Fruit fly (Drosophila melanogaster) whole organism, embryonic: Measurements from ENCODE around the gene kz.

ENCODE experiments used
- ATbp ChIP-seq: fragments of 200-800 bp; sonication (Bioruptor generic); optimal IDR thresholded peaks from 2 replicates; lab custom pipeline; 2017; ENCODE audit warnings: missing biosample characterization, mild to moderate bottlenecking, missing genetic modification characterization, missing genetic modification reagents
- CG11093 ChIP-seq: fragments of 200-800 bp; sonication (Bioruptor generic); IDR thresholded peaks from 3 replicates; pipeline ENCODE4 v1.3.6; 2022; ENCODE audit warnings: missing biosample characterization, missing genetic modification characterization
- CG11247 ChIP-seq: fragments of 200-800 bp; sonication (Bioruptor generic); IDR thresholded peaks from 2 replicates; pipeline ENCODE4 v1.3.6; 2022; ENCODE audit warnings: missing biosample characterization, missing genetic modification characterization
- CG12155 ChIP-seq: fragments of 200-800 bp; sonication (Bioruptor generic); optimal IDR thresholded peaks from 3 replicates; lab custom pipeline; 2016; ENCODE audit warnings: missing biosample characterization, missing genetic modification characterization
- CG12299 ChIP-seq: fragments of 200-800 bp; sonication (Bioruptor generic); optimal IDR thresholded peaks from 2 replicates; lab custom pipeline; 2018; ENCODE audit warnings: missing biosample characterization, mild to moderate bottlenecking, missing genetic modification characterization
- CG13624 ChIP-seq: fragments of 200-800 bp; sonication (Bioruptor generic); optimal IDR thresholded peaks from 2 replicates; lab custom pipeline; 2016; ENCODE audit warnings: missing biosample characterization, missing genetic modification characterization
- CG15073 ChIP-seq: fragments of 200-800 bp; sonication (Bioruptor generic); optimal IDR thresholded peaks from 2 replicates; lab custom pipeline; 2016; ENCODE audit warnings: missing biosample characterization, missing genetic modification characterization
- CG17328 ChIP-seq: fragments of 200-800 bp; sonication (Bioruptor generic); IDR thresholded peaks from 2 replicates; pipeline ENCODE4 v1.3.6; 2022; ENCODE audit warnings: missing biosample characterization, missing genetic modification characterization
- CG17359 ChIP-seq: fragments of 200-800 bp; sonication (Bioruptor generic); optimal IDR thresholded peaks from 3 replicates; lab custom pipeline; 2018; ENCODE audit warnings: missing biosample characterization, mild to moderate bottlenecking, missing genetic modification characterization, moderate library complexity
- CG17361 ChIP-seq: fragments of 200-800 bp; sonication (Bioruptor generic); IDR thresholded peaks from 3 replicates; pipeline ENCODE4 v1.3.6; 2022; ENCODE audit warnings: missing biosample characterization, missing genetic modification characterization
- CG32772 ChIP-seq: fragments of 200-800 bp; sonication (Bioruptor generic); IDR thresholded peaks from 2 replicates; pipeline ENCODE4 v1.3.6; 2022; ENCODE audit warnings: missing biosample characterization, missing genetic modification characterization
- CG3281 ChIP-seq: fragments of 200-800 bp; sonication (Bioruptor generic); optimal IDR thresholded peaks from 3 replicates; lab custom pipeline; 2017; ENCODE audit warnings: missing biosample characterization, mild to moderate bottlenecking, missing genetic modification characterization
- CG3838 ChIP-seq: fragments of 200-800 bp; sonication (Bioruptor generic); optimal IDR thresholded peaks from 3 replicates; lab custom pipeline; 2016; ENCODE audit warnings: missing biosample characterization, missing genetic modification characterization
- CG5245 ChIP-seq: fragments of 200-800 bp; sonication (Bioruptor generic); optimal IDR thresholded peaks from 3 replicates; lab custom pipeline; 2016; ENCODE audit warnings: missing biosample characterization, missing genetic modification characterization
- CG6765 ChIP-seq: fragments of 200-800 bp; sonication (Bioruptor generic); optimal IDR thresholded peaks from 3 replicates; lab custom pipeline; 2017; ENCODE audit warnings: missing biosample characterization, mild to moderate bottlenecking, missing genetic modification characterization
- CG7987 ChIP-seq: fragments of 200-800 bp; sonication (Bioruptor generic); optimal IDR thresholded peaks from 2 replicates; lab custom pipeline; 2018; ENCODE audit warnings: missing biosample characterization, mild to moderate bottlenecking, missing genetic modification characterization, moderate library complexity
- CG8281 ChIP-seq: fragments of 200-800 bp; sonication (Bioruptor generic); optimal IDR thresholded peaks from 2 replicates; lab custom pipeline; 2018; ENCODE audit warnings: missing biosample characterization, mild to moderate bottlenecking, missing genetic modification characterization, moderate library complexity
- CG8359 ChIP-seq: fragments of 200-800 bp; sonication (Bioruptor generic); optimal IDR thresholded peaks from 2 replicates; lab custom pipeline; 2017; ENCODE audit warnings: missing biosample characterization, mild to moderate bottlenecking, missing genetic modification characterization, borderline replicate concordance
- CG8765 ChIP-seq: fragments of 200-800 bp; sonication (Bioruptor generic); IDR thresholded peaks from 2 replicates; pipeline ENCODE4 v1.3.6; 2022; ENCODE audit warnings: missing biosample characterization, missing genetic modification characterization
- CG8944 ChIP-seq: fragments of 200-800 bp; sonication (Bioruptor generic); optimal IDR thresholded peaks from 3 replicates; lab custom pipeline; 2016; ENCODE audit warnings: missing biosample characterization, missing genetic modification characterization
- CG9727 ChIP-seq: fragments of 200-800 bp; sonication (Bioruptor generic); optimal IDR thresholded peaks from 3 replicates; lab custom pipeline; 2017; ENCODE audit warnings: missing biosample characterization, mild to moderate bottlenecking, missing genetic modification characterization
- CG9797 ChIP-seq: fragments of 200-800 bp; sonication (Bioruptor generic); optimal IDR thresholded peaks from 3 replicates; lab custom pipeline; 2018; ENCODE audit warnings: missing biosample characterization, mild to moderate bottlenecking, missing genetic modification characterization
- CG9876 ChIP-seq: fragments of 200-800 bp; sonication (Bioruptor generic); optimal IDR thresholded peaks from 2 replicates; lab custom pipeline; 2016; ENCODE audit warnings: missing biosample characterization, missing genetic modification characterization
- Fer2 ChIP-seq: fragments of 200-800 bp; sonication (Bioruptor generic); optimal IDR thresholded peaks from 2 replicates; lab custom pipeline; 2018; ENCODE audit warnings: missing biosample characterization, mild to moderate bottlenecking, missing genetic modification characterization, moderate library complexity
- Fer3 ChIP-seq: fragments of 200-800 bp; sonication (Bioruptor generic); optimal IDR thresholded peaks from 2 replicates; lab custom pipeline; 2018; ENCODE audit warnings: missing biosample characterization, mild to moderate bottlenecking, missing genetic modification characterization, moderate library complexity
- Gsc ChIP-seq: fragments of 200-800 bp; sonication (Bioruptor generic); IDR thresholded peaks from 2 replicates; pipeline ENCODE4 v1.3.6; 2022; ENCODE audit warnings: missing biosample characterization, missing genetic modification characterization
- HHEX ChIP-seq: fragments of 200-800 bp; sonication (Bioruptor generic); optimal IDR thresholded peaks from 3 replicates; lab custom pipeline; 2017; ENCODE audit warnings: missing biosample characterization, mild to moderate bottlenecking, missing genetic modification characterization, missing genetic modification reagents
- Hey ChIP-seq: fragments of 200-800 bp; sonication (Bioruptor generic); optimal IDR thresholded peaks from 3 replicates; lab custom pipeline; 2018; ENCODE audit warnings: missing biosample characterization, mild to moderate bottlenecking, missing genetic modification characterization
- HmgZ ChIP-seq: fragments of 200-800 bp; sonication (Bioruptor generic); optimal IDR thresholded peaks from 2 replicates; lab custom pipeline; 2018; ENCODE audit warnings: missing biosample characterization, mild to moderate bottlenecking, missing genetic modification characterization
- Hr51 ChIP-seq, 2 experiments: fragments of 200-800 bp; sonication (Bioruptor generic); optimal IDR thresholded peaks; 2 replicates in 1 of 2; 3 replicates in 1 of 2; lab custom pipeline; 2016 to 2018; ENCODE audit warnings: missing biosample characterization in 2 of 2, missing genetic modification characterization in 2 of 2, mild to moderate bottlenecking in 1 of 2, moderate library complexity in 1 of 2
- Optix ChIP-seq: fragments of 200-800 bp; sonication (Bioruptor generic); IDR thresholded peaks from 3 replicates; pipeline ENCODE4 v1.3.6; 2022; ENCODE audit warnings: missing biosample characterization, missing genetic modification characterization
- Sox100B ChIP-seq: fragments of 200-800 bp; sonication (Bioruptor generic); optimal IDR thresholded peaks from 3 replicates; lab custom pipeline; 2018; ENCODE audit warnings: missing biosample characterization, mild to moderate bottlenecking, missing genetic modification characterization
- Xrp1 ChIP-seq: fragments of 200-800 bp; sonication (Bioruptor generic); IDR thresholded peaks from 2 replicates; pipeline ENCODE4 v1.3.6; 2022; ENCODE audit warnings: missing biosample characterization, missing genetic modification characterization
- aop ChIP-seq: fragments of 200-800 bp; sonication (Bioruptor generic); IDR thresholded peaks from 2 replicates; pipeline ENCODE4 v1.3.6; 2022; ENCODE audit warnings: missing biosample characterization, missing genetic modification characterization
- ase ChIP-seq: fragments of 200-800 bp; sonication (Bioruptor generic); IDR thresholded peaks from 3 replicates; pipeline ENCODE4 v1.3.6; 2022; ENCODE audit warnings: missing biosample characterization, missing genetic modification characterization
- br ChIP-seq: fragments of >200 bp; optimal IDR thresholded peaks from 2 replicates; lab custom pipeline; 2017
- chif ChIP-seq, 2 experiments: fragments of 200-800 bp; sonication (Bioruptor generic); optimal IDR thresholded peaks; 3 replicates each; lab custom pipeline; 2016; ENCODE audit warnings: missing biosample characterization in 2 of 2, missing genetic modification characterization in 2 of 2
- croc ChIP-seq: fragments of 200-800 bp; sonication (Bioruptor generic); conservative IDR thresholded peaks from 3 replicates; pipeline ENCODE4 v1.3.6; 2022; ENCODE audit warnings: missing biosample characterization, missing genetic modification characterization
- fd3F ChIP-seq: fragments of 200-800 bp; sonication (Bioruptor generic); optimal IDR thresholded peaks from 2 replicates; lab custom pipeline; 2018; ENCODE audit warnings: missing biosample characterization, mild to moderate bottlenecking, missing genetic modification characterization, moderate library complexity
- gcm ChIP-seq: fragments of 200-800 bp; sonication (Bioruptor generic); optimal IDR thresholded peaks from 2 replicates; lab custom pipeline; 2019; ENCODE audit warnings: missing biosample characterization, mild to moderate bottlenecking, missing genetic modification characterization, moderate library complexity
- gsb-n ChIP-seq: fragments of 200-800 bp; sonication (Bioruptor generic); optimal IDR thresholded peaks from 3 replicates; lab custom pipeline; 2018; ENCODE audit warnings: missing biosample characterization, mild to moderate bottlenecking, missing genetic modification characterization
- hbn ChIP-seq: fragments of 200-800 bp; sonication (Bioruptor generic); IDR thresholded peaks from 2 replicates; pipeline ENCODE4 v1.3.6; 2022; ENCODE audit warnings: missing biosample characterization, missing genetic modification characterization; ENCODE audit not compliant: partially characterized antibody
- hth ChIP-seq: fragments of >200 bp; optimal IDR thresholded peaks from 2 replicates; lab custom pipeline; 2017; ENCODE audit warnings: inconsistent platforms
- pb ChIP-seq: fragments of 200-800 bp; sonication (Bioruptor generic); optimal IDR thresholded peaks from 3 replicates; lab custom pipeline; 2016; ENCODE audit warnings: missing biosample characterization, missing genetic modification characterization
- pum ChIP-seq: fragments of 200-800 bp; sonication (Bioruptor generic); optimal IDR thresholded peaks from 2 replicates; lab custom pipeline; 2016; ENCODE audit warnings: missing biosample characterization, missing genetic modification characterization
- ranshi ChIP-seq: fragments of 200-800 bp; sonication (Bioruptor generic); IDR thresholded peaks from 2 replicates; pipeline ENCODE4 v1.3.6; 2022; ENCODE audit warnings: missing biosample characterization, missing genetic modification characterization
- sna ChIP-seq: fragments of 200-800 bp; sonication (Bioruptor generic); IDR thresholded peaks from 2 replicates; pipeline ENCODE4 v1.3.6; 2022; ENCODE audit warnings: missing biosample characterization, missing genetic modification characterization; ENCODE audit not compliant: partially characterized antibody
- twi ChIP-seq: fragments of 200-800 bp; optimal IDR thresholded peaks from 2 replicates; lab custom pipeline; 2019; ENCODE audit warnings: missing biosample characterization, mild to moderate bottlenecking, missing genetic modification characterization, moderate library complexity
- vvl ChIP-seq: fragments of 200-800 bp; sonication (Bioruptor generic); IDR thresholded peaks from 2 replicates; pipeline ENCODE4 v1.3.6; 2022; ENCODE audit warnings: missing biosample characterization, missing genetic modification characterization
- zen2 ChIP-seq: fragments of 200-800 bp; sonication (Bioruptor generic); IDR thresholded peaks from 3 replicates; pipeline ENCODE4 v1.3.6; 2022; ENCODE audit warnings: missing biosample characterization, missing genetic modification characterization; ENCODE audit not compliant: partially characterized antibody
- zf30C ChIP-seq: fragments of 200-800 bp; sonication (Bioruptor generic); optimal IDR thresholded peaks from 3 replicates; lab custom pipeline; 2018; ENCODE audit warnings: missing biosample characterization, mild to moderate bottlenecking, missing genetic modification characterization

kz gene

dm6 chrX:2270557-2270930, 28.7 kb upstream of the kz start, which contains the start of gene CG2924 (continued):
- TF ChIP-seq CG11247 (peak; percentile 59; the same call in 1 of the 2 replicates), chif (GFP tag; optimal IDR thresholded peaks at IDR 0.05; lab: Kevin White, UChicago) (peak in 1 of 2 experiments; percentile 48), CG15073 (GFP tag; lab: Kevin White, UChicago) (no peak), CG9876 (GFP tag; lab: Kevin White, UChicago) (peak; percentile 59), ase (GFP tag; lab: Robert Waterston, UW) (no peak), sna (GFP tag; lab: Robert Waterston, UW) (peak; percentile 99), Fer2 (peak; percentile 4), HmgZ (tag; lab: Kevin White, UChicago) (peak; percentile 93), CG17361 (0 out of 3 replicates have a peak, but pooled peaks have one; percentile 24), CG3838 (no peak), CG12299 (peak; percentile 43), twi (tag; lab: Kevin White, UChicago) (no peak), ranshi (peak; percentile 52; the same call in 1 of the 2 replicates), fd3F (GFP tag; lab: Kevin White, UChicago) (no peak), CG17359 (tag; lab: Kevin White, UChicago) (no peak), CG12155 (GFP tag; lab: Kevin White, UChicago) (peak; percentile 73), Hr51 (GFP tag; optimal IDR thresholded peaks at IDR 0.05; lab: Kevin White, UChicago) (peak; percentile 2 to 63), CG3281 (GFP tag; lab: Kevin White, UChicago) (no peak), Optix (no peak), Hey (tag; lab: Kevin White, UChicago) (no peak), gcm (peak; percentile 20), CG5245 (peak; percentile 21), croc (no peak), CG8944 (GFP tag; lab: Kevin White, UChicago) (peak; percentile 65), hth (lab: Kevin White, UChicago) (no peak), CG9727 (GFP tag; lab: Kevin White, UChicago) (no peak), CG17328 (GFP tag; lab: Robert Waterston, UW) (peak; percentile 25; the same call in 1 of the 2 replicates), CG7987 (GFP tag; lab: Kevin White, UChicago) (peak; percentile 53), CG8281 (tag; lab: Kevin White, UChicago) (no peak), Gsc (GFP tag; lab: Robert Waterston, UW) (no peak), br (lab: Kevin White, UChicago) (no peak), CG13624 (GFP tag; lab: Kevin White, UChicago) (peak; percentile 87), zen2 (peak; percentile 99), pum (GFP tag; lab: Kevin White, UChicago) (peak; percentile 52), CG6765 (GFP tag; lab: Kevin White, UChicago) (no peak), CG9797 (GFP tag; lab: Kevin White, UChicago) (peak; percentile 77), ATbp (GFP tag; lab: Kevin White, UChicago) (no peak), aop (no peak), CG32772 (GFP tag; lab: Robert Waterston, UW) (0 out of 2 replicates have a peak, but pooled peaks have one; percentile 24), Fer3 (tag; lab: Kevin White, UChicago) (no peak), CG11093 (no peak), gsb-n (tag; lab: Kevin White, UChicago) (peak; percentile 51), zf30C (GFP tag; lab: Kevin White, UChicago) (peak; percentile 72), hbn (GFP tag; lab: Robert Waterston, UW) (peak; percentile 100), CG8765 (GFP tag; lab: Robert Waterston, UW) (peak; percentile 61), pb (GFP tag; lab: Kevin White, UChicago) (peak; percentile 59), Xrp1 (GFP tag; lab: Robert Waterston, UW) (0 out of 2 replicates have a peak, but pooled peaks have one; percentile 11), Sox100B (GFP tag; lab: Kevin White, UChicago) (no peak), CG8359 (GFP tag; lab: Kevin White, UChicago) (no peak), vvl (peak; percentile 72; the same call in 1 of the 2 replicates), HHEX (GFP tag; lab: Kevin White, UChicago) (no peak)
